Worm (Caenorhabditis elegans) whole organism, L4/young adult: Measurements from ENCODE around the gene arrd-17.

Experiments
- dao-5 ChIP-seq: sonication (generic microtip); optimal IDR thresholded peaks from 2 replicates; lab custom pipeline; 2016; ENCODE audit warnings: missing genotype, missing genetic modification characterization, moderate library complexity, missing compliant biosample characterization
- him-1 ChIP-seq: sonication (generic microtip); optimal IDR thresholded peaks from 2 replicates; lab custom pipeline; 2016; ENCODE audit warnings: missing genotype, missing genetic modification reagents, missing genetic modification characterization, missing compliant biosample characterization

ce11 chrIII:13641588-13641987 is 11.0 kb upstream of the arrd-17 start, which contains the start of gene acbp-5:
- no peak for TF ChIP-seq dao-5 (tag; lab: Kevin White, UChicago)
- TF ChIP-seq him-1 = no peak
